Fruit fly (Drosophila melanogaster) whole organism, adult: ENCODE measurements around the gene CG13972.

Experiments used
- CG1620 ChIP-seq: fragments of 200-800 bp; sonication (Bioruptor generic); optimal IDR thresholded peaks from 2 replicates; lab custom pipeline; 2016; ENCODE audit warnings: missing biosample characterization, missing genetic modification characterization
- CG33017 ChIP-seq: fragments of 200-800 bp; sonication (Bioruptor generic); optimal IDR thresholded peaks from 2 replicates; lab custom pipeline; 2018; ENCODE audit warnings: missing biosample characterization, mild to moderate bottlenecking, missing genetic modification characterization, moderate library complexity
- CG7045 ChIP-seq: fragments of 200-800 bp; sonication (Bioruptor generic); optimal IDR thresholded peaks from 2 replicates; lab custom pipeline; 2017; ENCODE audit warnings: missing biosample characterization, mild to moderate bottlenecking, missing genetic modification characterization
- Mnt ChIP-seq: fragments of 200-800 bp; sonication (Bioruptor generic); optimal IDR thresholded peaks from 2 replicates; lab custom pipeline; 2016; ENCODE audit warnings: missing biosample characterization, mild to moderate bottlenecking, missing genetic modification characterization
- kay ChIP-seq: fragments of 200-800 bp; sonication (Bioruptor generic); peaks from one replicate; lab custom pipeline; 2016; ENCODE audit warnings: missing biosample characterization, missing genetic modification characterization, borderline replicate concordance
- tj ChIP-seq: fragments of 200-800 bp; sonication (Bioruptor generic); optimal IDR thresholded peaks from 3 replicates; lab custom pipeline; 2017; ENCODE audit warnings: missing biosample characterization, mild to moderate bottlenecking, missing genetic modification characterization, moderate library complexity

DNA sequence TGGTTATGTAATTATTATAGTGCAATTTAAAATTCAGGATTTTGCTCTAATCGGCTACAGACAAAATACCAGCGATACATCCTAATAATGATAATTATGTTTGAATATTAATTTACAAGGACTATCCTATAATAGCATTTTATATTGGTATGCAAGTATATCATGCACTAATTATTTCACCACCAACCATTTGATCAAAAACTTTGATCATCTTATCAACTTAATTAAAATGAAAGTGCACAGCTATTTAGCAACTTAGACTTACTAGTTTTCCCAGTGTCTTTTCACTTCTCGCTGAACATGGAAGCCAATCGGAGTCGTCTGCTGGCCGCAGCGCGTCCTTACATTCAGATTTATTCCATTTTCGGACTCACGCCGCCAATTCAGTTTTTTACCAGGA is 28.7 kb upstream of the CG13972 start, which contains the start of gene Gr98d:
- TF ChIP-seq Mnt (no peak), CG33017 (tag; lab: Kevin White, UChicago) (no peak), tj (GFP tag; lab: Kevin White, UChicago) (no peak), CG1620 (no peak), CG7045 (GFP tag; lab: Kevin White, UChicago) (no peak), kay (GFP tag; lab: Kevin White, UChicago) (no peak)
